Comparison of ENCODE assay signal across 4 worm cellular contexts in the genomic region with DNA sequence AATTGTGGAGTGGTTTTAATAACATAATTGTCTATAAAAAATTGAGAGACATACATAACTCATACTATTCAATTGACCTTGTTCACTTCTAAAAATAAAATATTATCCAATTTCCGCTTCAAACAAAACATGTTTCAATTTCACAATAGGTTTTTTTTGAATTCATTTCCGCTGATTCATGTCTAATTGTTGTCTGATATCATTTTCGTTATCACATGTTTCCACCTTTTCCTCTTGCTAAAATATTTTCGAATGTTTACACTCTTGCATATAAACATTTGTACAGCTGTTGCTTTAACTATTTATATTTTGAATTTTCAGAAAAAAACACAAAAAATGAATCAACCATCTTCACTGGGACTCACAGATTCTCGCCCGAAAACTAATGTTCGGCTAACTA.
A peak's percentile ranks its signal among the peaks of the same experiment; 100 is the strongest.
TF ChIP-seq lines count a peak whose summit lies in the region.

Gene gem-4, plus strand, starts transcription at position 301 of the 400 bp plus-strand sequence.

TF ChIP-seq in whole organism, L2 larva, 48 proteins besides CTCF, POLR2A, EP300 and RAD21:
- no peak for TF ChIP-seq C34F6.9 (tag; optimal IDR thresholded peaks at IDR 0.05; lab: Kevin White, UChicago)
- peak; percentile 44 for TF ChIP-seq fos-1 (tag; optimal IDR thresholded peaks at IDR 0.05; lab: Kevin White, UChicago)

TF ChIP-seq in whole organism, L3 larva, 47 proteins besides CTCF, POLR2A, EP300 and RAD21:
- TF ChIP-seq mml-1 (tag; optimal IDR thresholded peaks at IDR 0.05; lab: Kevin White, UChicago) = no peak
- peak; percentile 28 for TF ChIP-seq pha-4 (tag; optimal IDR thresholded peaks at IDR 0.05; lab: Kevin White, UChicago)
- no peak for TF ChIP-seq pqm-1 (tag; optimal IDR thresholded peaks at IDR 0.05; lab: Kevin White, UChicago)
- TF ChIP-seq nhr-23 (tag; optimal IDR thresholded peaks at IDR 0.05; lab: Kevin White, UChicago) = no peak
- no peak for TF ChIP-seq zag-1 (tag; optimal IDR thresholded peaks at IDR 0.05; lab: Kevin White, UChicago)
- TF ChIP-seq ZK546.5 (tag; optimal IDR thresholded peaks at IDR 0.05; lab: Kevin White, UChicago) = no peak
- no peak for TF ChIP-seq jun-1 (tag; optimal IDR thresholded peaks at IDR 0.05; lab: Kevin White, UChicago)
- peak; percentile 9 for TF ChIP-seq elt-2 (tag; optimal IDR thresholded peaks at IDR 0.05; lab: Kevin White, UChicago)

TF ChIP-seq in whole organism, L4 larva, 104 proteins besides CTCF, POLR2A, EP300 and RAD21:
- no peak for TF ChIP-seq nhr-11 (tag; optimal IDR thresholded peaks at IDR 0.05; lab: Kevin White, UChicago)
- TF ChIP-seq nhr-28 (tag; optimal IDR thresholded peaks at IDR 0.05; lab: Kevin White, UChicago) = peak; percentile 30

TF ChIP-seq in whole organism, young adult, 124 proteins besides CTCF, POLR2A, EP300 and RAD21:
- TF ChIP-seq ceh-27 (GFP tag; optimal IDR thresholded peaks at IDR 0.05; lab: Kevin White, UChicago) (no peak), F57A8.1 (GFP tag; optimal IDR thresholded peaks at IDR 0.05; lab: Kevin White, UChicago) (no peak), cebp-1 (GFP tag; IDR thresholded peaks at IDR 0.05; lab: Robert Waterston, UW) (peak; percentile 36; the same call in 1 of the 2 replicates), cebp-1 (tag; optimal IDR thresholded peaks at IDR 0.05; lab: Kevin White, UChicago) (peak; percentile 53), F49E8.2 (tag; optimal IDR thresholded peaks at IDR 0.05; lab: Kevin White, UChicago; ENCODE audit: insufficient read depth) (no peak), B0336.3 (GFP tag; IDR thresholded peaks at IDR 0.05; lab: Robert Waterston, UW) (no peak), Y56A3A.18 (GFP tag; IDR thresholded peaks at IDR 0.05; lab: Robert Waterston, UW) (no peak)
